Worm (Caenorhabditis elegans): ENCODE data around the gene K01A6.7.

Gene K01A6.7

ce11 chrIV:11692071-11692673 lies 46.2 kb downstream of the K01A6.7 start:
- TF ChIP-seq nhr-71 (tag; optimal IDR thresholded peaks at IDR 0.05): peak; percentile 87
- TF ChIP-seq lir-3 (tag; optimal IDR thresholded peaks at IDR 0.05; ENCODE audit: poor library complexity): peak; percentile 20
- peak; percentile 58 for TF ChIP-seq unc-86 (tag; optimal IDR thresholded peaks at IDR 0.05)
- peak; percentile 77 for TF ChIP-seq nhr-90 (tag; optimal IDR thresholded peaks at IDR 0.05; ENCODE audit: poor library complexity)
- peak; percentile 9 for TF ChIP-seq mef-2 (tag; optimal IDR thresholded peaks at IDR 0.05)
- TF ChIP-seq ceh-88 (GFP tag; IDR thresholded peaks at IDR 0.05): no peak
- peak; percentile 62 for TF ChIP-seq dsc-1 (tag; optimal IDR thresholded peaks at IDR 0.05)
- peak; percentile 95 for TF ChIP-seq lin-14 (GFP tag; optimal IDR thresholded peaks at IDR 0.05)
- peak in 5 of 6 experiments; percentile 2 to 84 (median 31) for TF ChIP-seq elt-3 (tag; optimal IDR thresholded peaks at IDR 0.05)
- peak; percentile 73 for TF ChIP-seq tbx-2 (tag; optimal IDR thresholded peaks at IDR 0.05)
- TF ChIP-seq lin-13 (GFP tag; optimal IDR thresholded peaks at IDR 0.05): peak; percentile 71
- TF ChIP-seq nhr-20 (tag; optimal IDR thresholded peaks at IDR 0.05): peak; percentile 85
- peak; percentile 88 for TF ChIP-seq ces-1 (GFP tag; optimal IDR thresholded peaks at IDR 0.05)
- peak; percentile 65 for TF ChIP-seq nhr-47 (tag; optimal IDR thresholded peaks at IDR 0.05)
- TF ChIP-seq snu-23 (GFP tag; optimal IDR thresholded peaks at IDR 0.05): peak; percentile 88
- peak; percentile 25 for TF ChIP-seq irx-1 (tag; optimal IDR thresholded peaks at IDR 0.05)
- peak; percentile 60 to 85 for TF ChIP-seq lsy-2 (tag; optimal IDR thresholded peaks at IDR 0.05)
- TF ChIP-seq elt-2 (tag; optimal IDR thresholded peaks at IDR 0.05): peak; percentile 85
- peak in 1 of 2 experiments; percentile 80 for TF ChIP-seq mdl-1 (tag; optimal IDR thresholded peaks at IDR 0.05)
- TF ChIP-seq nhr-19 (GFP tag; conservative IDR thresholded peaks at IDR 0.05): peak; percentile 65
- TF ChIP-seq nhr-237 (tag; optimal IDR thresholded peaks at IDR 0.05): peak; percentile 67
- no peak for TF ChIP-seq pqm-1 (tag; optimal IDR thresholded peaks at IDR 0.05)
- no peak for TF ChIP-seq nhr-76 (tag; optimal IDR thresholded peaks at IDR 0.05)
- peak; percentile 31 for TF ChIP-seq snpc-4 (tag; optimal IDR thresholded peaks at IDR 0.05)
- peak; percentile 34 to 61 (median 48) for TF ChIP-seq dpl-1 (GFP tag; optimal IDR thresholded peaks at IDR 0.05)
- TF ChIP-seq blmp-1 (tag; optimal IDR thresholded peaks at IDR 0.05): peak; percentile 97
- TF ChIP-seq nhr-28 (tag; optimal IDR thresholded peaks at IDR 0.05): no peak
- peak; percentile 42 for TF ChIP-seq jun-1 (tag; optimal IDR thresholded peaks at IDR 0.05)
- peak; percentile 87 for TF ChIP-seq nhr-77 (tag; optimal IDR thresholded peaks at IDR 0.05)
- peak; percentile 74 for TF ChIP-seq swsn-7 (tag; optimal IDR thresholded peaks at IDR 0.05)
- TF ChIP-seq C04F5.9 (tag; optimal IDR thresholded peaks at IDR 0.05): no peak
- peak; percentile 80 for TF ChIP-seq mep-1 (tag; optimal IDR thresholded peaks at IDR 0.05)
- peak; percentile 63 to 70 for TF ChIP-seq efl-1 (optimal IDR thresholded peaks at IDR 0.05)
- peak; percentile 26 to 70 for TF ChIP-seq efl-1 (GFP tag; optimal IDR thresholded peaks at IDR 0.05 in 1 of 2)
- TF ChIP-seq lin-35 (GFP tag; optimal IDR thresholded peaks at IDR 0.05): peak; percentile 57 to 82
- TF ChIP-seq ztf-4 (tag; optimal IDR thresholded peaks at IDR 0.05): peak; percentile 22
- TF ChIP-seq skn-1 (tag; optimal IDR thresholded peaks at IDR 0.05): peak; percentile 60
- no peak for TF ChIP-seq unc-98 (GFP tag; IDR thresholded peaks at IDR 0.05)
- peak; percentile 76 for TF ChIP-seq C16A3.4 (tag; optimal IDR thresholded peaks at IDR 0.05)
- TF ChIP-seq ceh-90 (tag; optimal IDR thresholded peaks at IDR 0.05): no peak
- TF ChIP-seq egl-13 (tag; optimal IDR thresholded peaks at IDR 0.05): peak; percentile 62
- TF ChIP-seq nhr-85 (tag): peak; percentile 86
- TF ChIP-seq rnt-1 (tag; optimal IDR thresholded peaks at IDR 0.05): peak; percentile 80
- TF ChIP-seq ceh-82 (tag; optimal IDR thresholded peaks at IDR 0.05): peak; percentile 35 to 86 (median 66)
- peak; percentile 64 for TF ChIP-seq xbp-1 (tag; optimal IDR thresholded peaks at IDR 0.05)
- TF ChIP-seq isw-1 (GFP tag; IDR thresholded peaks at IDR 0.05): no peak; the same call in 1 of the 2 replicates
- TF ChIP-seq ceh-8 (GFP tag; optimal IDR thresholded peaks at IDR 0.05): no peak
- TF ChIP-seq fkh-10 (GFP tag; optimal IDR thresholded peaks at IDR 0.05): peak; percentile 61
- peak in 1 of 2 experiments; percentile 72 for TF ChIP-seq egl-27 (tag; optimal IDR thresholded peaks at IDR 0.05)
- TF ChIP-seq ztf-11 (tag; optimal IDR thresholded peaks at IDR 0.05): no peak
- TF ChIP-seq fkh-8 (tag; optimal IDR thresholded peaks at IDR 0.05): peak; percentile 29
- no peak for TF ChIP-seq hlh-4 (tag; optimal IDR thresholded peaks at IDR 0.05)

Data from whole organism, L1 larva.